Worm (Caenorhabditis elegans): ENCODE measurements around the gene fbxa-144.

DNA sequence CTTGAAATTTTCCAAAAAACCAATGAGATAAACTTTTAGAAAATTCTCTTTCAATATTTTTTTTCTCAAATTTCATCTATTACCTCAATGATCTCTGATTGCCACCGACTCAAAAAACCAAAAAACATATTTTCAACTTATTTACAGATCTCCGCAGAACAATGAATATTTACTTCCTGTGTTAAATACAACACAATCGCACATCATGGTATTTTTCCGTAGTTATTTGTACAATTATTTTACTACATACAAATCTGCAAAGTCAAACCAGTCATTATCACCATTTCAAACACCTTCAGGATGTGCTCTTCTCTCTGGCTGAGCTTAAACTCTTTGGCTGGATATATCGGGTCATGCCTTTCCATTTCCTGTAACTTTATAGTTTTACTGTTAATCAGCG, 33.3 kb upstream of the fbxa-144 start, which contains the start of gene str-108:
- TF ChIP-seq him-1 (tag; optimal IDR thresholded peaks at IDR 0.05): no peak
- no peak for TF ChIP-seq W03F9.2 (tag; optimal IDR thresholded peaks at IDR 0.05)
- no peak for TF ChIP-seq dao-5 (tag; optimal IDR thresholded peaks at IDR 0.05)

All from whole organism, L4/young adult.